Worm (Caenorhabditis elegans): ENCODE measurements around the gene srbc-66.
A peak's percentile ranks its signal among the peaks of the same experiment; 100 is the strongest.

Gene srbc-66

DNA sequence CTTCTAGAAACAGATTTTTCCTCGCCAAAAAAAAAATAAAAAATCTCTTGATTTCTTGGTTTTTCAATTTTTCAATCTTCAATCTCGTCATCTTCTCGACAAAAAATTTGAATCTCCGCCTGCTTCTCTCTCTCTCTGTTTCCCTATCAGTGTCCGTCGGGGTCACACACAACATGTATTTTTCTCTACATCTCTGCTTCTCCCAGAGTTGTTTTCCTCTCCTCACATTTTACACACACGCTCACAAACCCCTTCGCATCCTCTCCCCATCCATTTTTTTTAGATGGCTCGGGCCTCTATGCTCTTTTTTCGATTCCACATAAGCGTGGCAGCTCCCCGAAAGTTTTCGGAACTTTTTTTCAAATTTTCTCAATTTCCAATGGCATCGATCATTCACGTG is 49.3 kb downstream of the srbc-66 start (continued):
- TF ChIP-seq nhr-11 (tag; optimal IDR thresholded peaks at IDR 0.05): peak; percentile 80
- peak; percentile 69 for TF ChIP-seq nhr-10 (tag; optimal IDR thresholded peaks at IDR 0.05)

DNA sequence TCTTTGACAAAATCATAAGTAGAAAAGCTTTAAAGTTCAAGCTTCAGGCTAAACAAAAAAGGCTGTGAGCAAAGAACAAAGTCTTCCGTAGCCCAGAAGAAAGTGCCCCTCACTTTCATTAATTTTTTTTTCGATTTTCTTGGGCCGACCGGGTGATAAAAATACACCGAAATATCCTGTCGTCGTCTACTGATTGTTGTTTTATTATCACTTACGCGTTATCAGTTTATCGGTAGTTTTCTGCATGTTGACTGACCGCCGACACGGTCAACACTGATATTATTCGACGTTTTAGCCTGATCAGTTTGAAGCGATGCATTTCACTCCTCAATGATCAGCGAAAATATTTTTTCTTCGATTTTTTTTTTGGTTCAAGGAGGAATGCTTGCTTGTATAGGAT is 49.9 kb downstream of the srbc-66 start:
- TF ChIP-seq hlh-11 (tag; optimal IDR thresholded peaks at IDR 0.05) (peak; percentile 16), dmd-6 (GFP tag; IDR thresholded peaks at IDR 0.05) (peak; percentile 30; the same call in 1 of the 2 replicates), pqm-1 (tag; optimal IDR thresholded peaks at IDR 0.05) (peak; percentile 50), saeg-2 (GFP tag; IDR thresholded peaks at IDR 0.05) (no peak), nhr-28 (tag; optimal IDR thresholded peaks at IDR 0.05) (peak; percentile 51), php-3 (GFP tag; IDR thresholded peaks at IDR 0.05) (0 out of 2 replicates have a peak, but pooled peaks have one; percentile 45), daf-16 (GFP tag; optimal IDR thresholded peaks at IDR 0.05) (no peak), daf-16 (tag; optimal IDR thresholded peaks at IDR 0.05) (peak; percentile 97), ceh-44 (GFP tag; IDR thresholded peaks at IDR 0.05) (no peak), nhr-48 (tag; optimal IDR thresholded peaks at IDR 0.05) (no peak)

DNA sequence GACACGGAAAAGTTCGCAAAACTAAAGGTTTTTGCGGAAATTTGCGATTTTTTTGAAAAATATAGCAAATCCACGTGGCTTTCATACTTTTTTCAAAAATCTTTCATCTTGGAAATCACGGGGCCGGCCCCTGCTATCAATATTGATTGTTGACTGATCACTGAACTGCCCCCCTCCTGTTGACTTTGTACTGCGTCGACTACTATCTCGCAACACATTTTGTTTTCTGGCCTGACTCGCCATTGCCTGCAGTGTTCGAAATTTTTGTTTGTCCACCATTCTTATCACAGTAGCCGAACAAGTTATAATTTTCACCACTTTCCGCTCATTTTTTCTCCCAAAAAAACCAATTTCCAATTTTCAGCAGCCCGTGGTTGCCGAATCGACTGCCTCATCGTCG is 50.5 kb downstream of the srbc-66 start:
- TF ChIP-seq mxl-3 (GFP tag; optimal IDR thresholded peaks at IDR 0.05) (no peak), aha-1 (tag) (peak; percentile 92), ces-1 (GFP tag; optimal IDR thresholded peaks at IDR 0.05) (no peak), nhr-76 (tag; optimal IDR thresholded peaks at IDR 0.05) (no peak), mdl-1 (tag; optimal IDR thresholded peaks at IDR 0.05) (peak in 1 of 2 experiments; percentile 4), nhr-28 (tag; optimal IDR thresholded peaks at IDR 0.05) (peak; percentile 20), dve-1 (tag; optimal IDR thresholded peaks at IDR 0.05; ENCODE audit: insufficient read depth) (peak; percentile 35), hlh-11 (tag; optimal IDR thresholded peaks at IDR 0.05) (peak; percentile 9), egl-27 (tag; optimal IDR thresholded peaks at IDR 0.05) (no peak), tag-97 (GFP tag; IDR thresholded peaks at IDR 0.05) (no peak), arid-1 (GFP tag; conservative IDR thresholded peaks at IDR 0.05) (no peak), daf-16 (GFP tag; optimal IDR thresholded peaks at IDR 0.05) (peak in 1 of 2 experiments; percentile 20), daf-16 (tag; optimal IDR thresholded peaks at IDR 0.05) (peak; percentile 88), nhr-11 (tag; optimal IDR thresholded peaks at IDR 0.05) (no peak), lin-1 (GFP tag; IDR thresholded peaks at IDR 0.05) (no peak), ztf-7 (tag; optimal IDR thresholded peaks at IDR 0.05) (no peak), lin-29 (GFP tag; IDR thresholded peaks at IDR 0.05) (no peak), ceh-28 (tag; optimal IDR thresholded peaks at IDR 0.05) (no peak), hlh-30 (tag; optimal IDR thresholded peaks at IDR 0.05; ENCODE audit: insufficient read depth) (peak; percentile 36), madf-9 (GFP tag; conservative IDR thresholded peaks at IDR 0.05) (no peak), nhr-237 (tag; optimal IDR thresholded peaks at IDR 0.05) (no peak), spr-1 (tag; optimal IDR thresholded peaks at IDR 0.05) (no peak)

DNA sequence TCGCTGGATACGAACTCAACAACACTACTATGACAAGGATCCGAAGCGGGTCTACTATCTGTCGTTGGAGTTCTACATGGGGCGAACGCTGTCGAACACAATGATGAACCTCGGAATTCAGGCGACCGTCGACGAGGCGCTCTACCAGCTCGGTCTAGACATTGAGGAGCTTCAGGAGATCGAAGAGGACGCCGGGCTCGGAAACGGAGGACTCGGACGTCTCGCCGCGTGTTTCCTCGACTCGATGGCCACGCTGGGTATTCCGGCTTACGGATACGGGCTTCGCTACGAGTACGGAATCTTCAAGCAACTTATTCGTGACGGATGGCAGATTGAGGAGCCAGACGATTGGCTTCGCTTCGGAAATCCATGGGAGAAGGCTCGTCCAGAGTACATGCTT is 51.1 kb downstream of the srbc-66 start:
- peak in 1 of 2 experiments; percentile 75 for TF ChIP-seq unc-62 (GFP tag; optimal IDR thresholded peaks at IDR 0.05 in 1 of 2)
- no peak for TF ChIP-seq unc-62 (tag; optimal IDR thresholded peaks at IDR 0.05)
- peak; percentile 80 for TF ChIP-seq set-16 (GFP tag; IDR thresholded peaks at IDR 0.05)
- TF ChIP-seq dmd-6 (GFP tag; IDR thresholded peaks at IDR 0.05): no peak
- no peak for TF ChIP-seq nhr-28 (tag; optimal IDR thresholded peaks at IDR 0.05)
